Worm (Caenorhabditis elegans) whole organism, midembryonic: Measurements from ENCODE around the gene F10C1.9.

ENCODE experiments used
- T22C8.4 ChIP-seq: fragments of 200-800 bp; sonication (Bioruptor generic); IDR thresholded peaks from 2 replicates; pipeline ENCODE4 v1.3.6; 2022; ENCODE audit warnings: missing genetic modification characterization, missing compliant biosample characterization
- cog-1 ChIP-seq: sonication (generic microtip); optimal IDR thresholded peaks from 2 replicates; lab custom pipeline; 2016; ENCODE audit warnings: missing genetic modification characterization, missing compliant biosample characterization
- flt-1 ChIP-seq: fragments of 200-800 bp; sonication (Bioruptor generic); IDR thresholded peaks from 2 replicates; pipeline ENCODE4 v1.3.6; 2022; ENCODE audit warnings: missing genetic modification characterization, missing compliant biosample characterization
- klf-2 ChIP-seq: fragments of 200-800 bp; sonication (Bioruptor generic); conservative IDR thresholded peaks from 2 replicates; pipeline ENCODE4 v1.3.6; 2022; ENCODE audit warnings: missing genetic modification reagents, missing genetic modification characterization, missing compliant biosample characterization
- ref-1 ChIP-seq: fragments of 200-800 bp; sonication (Bioruptor generic); conservative IDR thresholded peaks from 2 replicates; pipeline ENCODE4 v1.3.6; 2022; ENCODE audit warnings: missing genetic modification reagents, missing genetic modification characterization, missing compliant biosample characterization
- ztf-23 ChIP-seq: fragments of 200-800 bp; sonication (Bioruptor generic); IDR thresholded peaks from 2 replicates; pipeline ENCODE4 v1.3.6; 2022; ENCODE audit warnings: missing genetic modification reagents, missing genetic modification characterization, missing compliant biosample characterization

- TF ChIP-seq ztf-23 (GFP tag; lab: Robert Waterston, UW) (no peak), flt-1 (GFP tag; lab: Robert Waterston, UW) (no peak), T22C8.4 (GFP tag; lab: Robert Waterston, UW) (no peak), klf-2 (GFP tag; lab: Robert Waterston, UW) (no peak), ref-1 (GFP tag; lab: Robert Waterston, UW) (no peak), cog-1 (no peak)
Observed at ce11 chrII:5738795-5739194, 6.3 kb downstream of the F10C1.9 start, which contains the start of gene hlh-14.
